Fruit fly (Drosophila melanogaster): ENCODE measurements around the gene CG9004.

dm6 chr3L:2377114-2377783 lies 3.7 kb downstream of the CG9004 start, which contains the start of the genes CG15877 and Svil:
- TF ChIP-seq Smox (GFP tag; optimal IDR thresholded peaks at IDR 0.05), result no peak
- no peak for TF ChIP-seq spab (GFP tag; optimal IDR thresholded peaks at IDR 0.05)
- no peak for TF ChIP-seq Gug (GFP tag; IDR thresholded peaks at IDR 0.05)
- no peak for TF ChIP-seq CG3032 (tag; optimal IDR thresholded peaks at IDR 0.05)
- TF ChIP-seq pdm3 (GFP tag; optimal IDR thresholded peaks at IDR 0.05), result no peak
- no peak for TF ChIP-seq Hr4 (GFP tag; optimal IDR thresholded peaks at IDR 0.05)
- TF ChIP-seq OdsH (GFP tag; optimal IDR thresholded peaks at IDR 0.05), result no peak
- TF ChIP-seq CG6163 (GFP tag; IDR thresholded peaks at IDR 0.05), result no peak; the same call in 2 of the 3 replicates
- TF ChIP-seq CG11902 (GFP tag; optimal IDR thresholded peaks at IDR 0.05), result no peak
- TF ChIP-seq dac (GFP tag; optimal IDR thresholded peaks at IDR 0.05), result no peak
- peak; percentile 56 for TF ChIP-seq Eip78C (GFP tag)
- no peak for TF ChIP-seq Eip75B (GFP tag; optimal IDR thresholded peaks at IDR 0.05)
- TF ChIP-seq CG10631 (GFP tag; optimal IDR thresholded peaks at IDR 0.05), result no peak
- TF ChIP-seq CG11762 (GFP tag; optimal IDR thresholded peaks at IDR 0.05; ENCODE audit: insufficient read depth), result no peak

Measured in whole organism, prepupa.